Fruit fly (Drosophila melanogaster) Kc167 (cell line): ENCODE measurements around the gene CG15564.

Experiments
- Sin3A ChIP-seq: fragments of >200 bp; optimal IDR thresholded peaks from 2 replicates; lab custom pipeline; 2018; ENCODE audit warnings: missing external identifiers
- psq ChIP-seq: fragments of >200 bp; optimal IDR thresholded peaks from 2 replicates; lab custom pipeline; 2017; ENCODE audit warnings: missing external identifiers
- ttk ChIP-seq: sonication (Bioruptor generic); optimal IDR thresholded peaks from 2 replicates; lab custom pipeline; 2017; ENCODE audit warnings: missing external identifiers

DNA sequence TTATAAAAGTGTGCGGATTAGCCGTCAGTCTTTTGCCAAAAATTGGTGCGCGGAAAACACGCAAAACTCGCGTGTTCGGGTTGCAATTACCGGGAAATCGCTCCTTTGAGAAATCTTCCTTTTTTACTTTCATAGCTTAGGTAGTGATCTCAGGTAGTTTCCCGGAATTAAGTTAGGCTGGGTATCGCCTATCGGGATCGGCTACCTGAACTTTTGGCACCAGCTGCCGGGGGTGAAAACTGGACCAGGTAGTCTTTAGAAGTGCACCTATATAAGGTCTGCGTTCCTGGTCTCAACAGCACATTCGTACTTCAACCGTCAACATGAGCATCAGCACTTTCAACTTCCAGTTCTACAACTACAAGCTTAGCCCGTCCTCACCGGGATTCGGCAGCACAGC is 42.1 kb downstream of the CG15564 start, which contains the start of gene bnk:
- TF ChIP-seq ttk (lab: Kevin White, UChicago), result no peak
- TF ChIP-seq psq (lab: Kevin White, UChicago), result no peak
- TF ChIP-seq Sin3A (lab: Kevin White, UChicago), result no peak
